Worm (Caenorhabditis elegans): Measurements from ENCODE around the gene allo-1.
"Not testable (repeated sequence)": the region's sequence is repeated elsewhere in the genome, so short reads cannot be mapped to it uniquely, and the experiment has no call there.

Gene allo-1

DNA sequence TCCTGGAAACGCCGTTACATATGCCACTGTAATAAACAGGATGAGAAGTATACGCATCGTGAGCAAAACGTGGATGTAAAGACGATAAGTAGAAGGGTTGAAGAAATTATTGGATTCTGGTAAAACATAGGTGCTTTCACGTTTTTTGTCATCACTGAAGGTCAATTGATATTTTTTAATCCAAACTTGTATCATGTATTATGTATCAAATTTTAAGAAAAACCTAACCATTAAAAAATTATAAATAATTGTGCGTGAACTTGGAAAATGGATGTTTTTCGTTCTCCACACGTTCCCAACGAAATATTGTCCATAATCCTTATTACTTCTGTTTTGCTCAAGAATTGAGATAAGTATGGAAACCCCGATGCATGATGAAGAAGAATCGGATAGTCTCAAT lies 6.7 kb downstream of the allo-1 start, which contains the start of gene R102.8:
R102.8 (minus strand) TSS at position 101 of the 400 bp plus-strand sequence.
- TF ChIP-seq mab-9 (GFP tag; IDR thresholded peaks at IDR 0.05) (no peak), ceh-82 (tag; optimal IDR thresholded peaks at IDR 0.05) (no peak), lsy-2 (tag; optimal IDR thresholded peaks at IDR 0.05) (no peak), sox-4 (tag; optimal IDR thresholded peaks at IDR 0.05) (no peak), fkh-4 (tag; optimal IDR thresholded peaks at IDR 0.05; ENCODE audit: borderline replicate concordance) (no peak), fkh-10 (GFP tag; optimal IDR thresholded peaks at IDR 0.05) (no peak), mef-2 (tag; optimal IDR thresholded peaks at IDR 0.05) (no peak), lin-14 (GFP tag; optimal IDR thresholded peaks at IDR 0.05) (no peak), nhr-76 (tag; optimal IDR thresholded peaks at IDR 0.05) (no peak), efl-1 (optimal IDR thresholded peaks at IDR 0.05) (no peak), efl-1 (GFP tag; optimal IDR thresholded peaks at IDR 0.05 in 1 of 2) (no peak), tbx-2 (tag; optimal IDR thresholded peaks at IDR 0.05) (no peak)

DNA sequence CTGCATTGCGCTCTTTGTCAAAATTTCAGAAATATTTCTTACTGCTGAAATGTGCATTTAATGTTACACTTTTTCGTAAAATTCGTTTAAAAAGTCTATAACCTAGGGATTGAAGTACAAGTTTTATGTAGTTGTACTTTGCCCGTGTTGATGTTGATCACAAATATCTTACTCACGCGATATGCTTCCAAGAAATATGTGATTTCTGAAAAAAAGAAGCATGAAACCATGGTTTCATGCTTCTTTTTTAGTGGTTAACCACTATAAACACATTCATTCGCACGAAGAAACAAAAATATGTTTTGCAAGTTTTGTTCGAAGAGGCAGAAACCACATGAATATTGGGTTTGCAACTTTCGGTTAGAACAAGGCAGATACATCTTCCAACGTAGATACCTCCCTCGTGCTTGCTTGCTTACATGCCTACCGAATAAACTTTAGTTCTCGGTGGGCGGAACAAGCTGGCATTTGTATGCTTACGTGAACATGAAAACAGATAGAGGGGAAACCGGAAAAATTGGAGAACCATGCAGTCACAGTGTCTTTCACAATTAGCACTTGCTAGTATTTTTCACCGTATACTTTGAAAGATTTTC lies 7.8 kb downstream of the allo-1 start, which contains the start of gene R102.3:
R102.3 (plus strand) TSS at position 546 of the 596 bp plus-strand sequence.
- TF ChIP-seq ceh-82 (tag; optimal IDR thresholded peaks at IDR 0.05) (no peak), fkh-8 (tag; optimal IDR thresholded peaks at IDR 0.05) (peak; percentile 73), nhr-47 (tag; optimal IDR thresholded peaks at IDR 0.05) (peak; percentile 41), sox-4 (tag; optimal IDR thresholded peaks at IDR 0.05) (peak; percentile 22), skn-1 (tag; optimal IDR thresholded peaks at IDR 0.05) (no peak), sup-37 (GFP tag; optimal IDR thresholded peaks at IDR 0.05) (no peak), nhr-71 (tag; optimal IDR thresholded peaks at IDR 0.05) (peak; percentile 59), ama-1 (optimal IDR thresholded peaks at IDR 0.05) (no peak), nhr-19 (GFP tag; conservative IDR thresholded peaks at IDR 0.05) (no peak)

ce11 chrIV:10687307-10687706 lies 9.6 kb downstream of the allo-1 start, which contains the start of gene R102.2:
Gene R102.2 (plus strand): TSS chrIV:10687607.
- TF ChIP-seq lin-35 (GFP tag; optimal IDR thresholded peaks at IDR 0.05); irx-1 (tag; optimal IDR thresholded peaks at IDR 0.05); vab-15 (tag; optimal IDR thresholded peaks at IDR 0.05): not testable (repeated sequence)

- TF ChIP-seq lin-14 (GFP tag; optimal IDR thresholded peaks at IDR 0.05): peak; percentile 64
- no peak for TF ChIP-seq irx-1 (tag; optimal IDR thresholded peaks at IDR 0.05)
Observed at ce11 chrIV:10685758-10686157, 11.1 kb downstream of the allo-1 start, which contains the start of the genes K08C7.6 and R102.1. Gene K08C7.6 (minus strand): TSS chrIV:10685858. Gene R102.1 (plus strand): TSS chrIV:10686048.

ce11 chrIV:10682155-10682749 lies 14.6 kb downstream of the allo-1 start, which contains the start of gene fmo-2:
Gene fmo-2 (plus strand): TSS chrIV:10682524.
- TF ChIP-seq irx-1 (tag; optimal IDR thresholded peaks at IDR 0.05) (no peak), F16B12.6 (tag; optimal IDR thresholded peaks at IDR 0.05) (no peak), nhr-12 (tag; optimal IDR thresholded peaks at IDR 0.05) (no peak), aha-1 (tag; optimal IDR thresholded peaks at IDR 0.05) (no peak), lin-35 (GFP tag; optimal IDR thresholded peaks at IDR 0.05) (peak in 1 of 2 experiments; percentile 69), lin-14 (GFP tag; optimal IDR thresholded peaks at IDR 0.05) (peak; percentile 50), efl-3 (GFP tag; optimal IDR thresholded peaks at IDR 0.05) (no peak), nhr-85 (tag) (peak; percentile 41), unc-130 (tag; optimal IDR thresholded peaks at IDR 0.05) (no peak), skn-1 (tag; optimal IDR thresholded peaks at IDR 0.05) (no peak), mdl-1 (tag; optimal IDR thresholded peaks at IDR 0.05) (peak in 1 of 2 experiments; percentile 94), hpl-2 (GFP tag; optimal IDR thresholded peaks at IDR 0.05) (no peak), nhr-28 (tag; optimal IDR thresholded peaks at IDR 0.05) (no peak), egl-13 (tag; optimal IDR thresholded peaks at IDR 0.05) (no peak), nhr-19 (GFP tag; conservative IDR thresholded peaks at IDR 0.05) (peak; percentile 40; the same call in 1 of the 2 replicates), lsy-2 (tag; optimal IDR thresholded peaks at IDR 0.05) (no peak), fkh-10 (GFP tag; optimal IDR thresholded peaks at IDR 0.05) (no peak), ceh-82 (tag; optimal IDR thresholded peaks at IDR 0.05) (no peak), alr-1 (tag; optimal IDR thresholded peaks at IDR 0.05; ENCODE audit: borderline replicate concordance) (no peak), elt-3 (tag; optimal IDR thresholded peaks at IDR 0.05) (peak in 1 of 6 experiments; percentile 42), tlp-1 (tag; optimal IDR thresholded peaks at IDR 0.05) (no peak), C16A3.4 (tag; optimal IDR thresholded peaks at IDR 0.05) (peak; percentile 29), lin-15B (tag; optimal IDR thresholded peaks at IDR 0.05) (no peak), jun-1 (tag; optimal IDR thresholded peaks at IDR 0.05) (peak; percentile 28), egl-27 (tag; optimal IDR thresholded peaks at IDR 0.05) (no peak), ama-1 (optimal IDR thresholded peaks at IDR 0.05) (no peak), nhr-20 (tag; optimal IDR thresholded peaks at IDR 0.05) (peak; percentile 54), C34B4.2 (tag; optimal IDR thresholded peaks at IDR 0.05) (no peak)

Data from whole organism, L1 larva.